Fruit fly (Drosophila melanogaster): ENCODE measurements around the gene fzy.

The fzy gene

dm6 chr2L:16299466-16300311 lies 11.1 kb upstream of the fzy start, which contains the start of the genes heix and CG17328 (continued):
- peak; percentile 74 for TF ChIP-seq Sp1 (GFP tag; optimal IDR thresholded peaks at IDR 0.05)
- TF ChIP-seq jim (GFP tag; optimal IDR thresholded peaks at IDR 0.05), result no peak
- no peak for TF ChIP-seq CG32264 (GFP tag; optimal IDR thresholded peaks at IDR 0.05)
- TF ChIP-seq sage (GFP tag; optimal IDR thresholded peaks at IDR 0.05), result no peak
- no peak for TF ChIP-seq Myc (optimal IDR thresholded peaks at IDR 0.05)
- no peak for TF ChIP-seq lola (GFP tag; optimal IDR thresholded peaks at IDR 0.05)
- no peak for TF ChIP-seq CrebA (GFP tag; optimal IDR thresholded peaks at IDR 0.05; ENCODE audit: borderline replicate concordance)
- TF ChIP-seq Rel (GFP tag; optimal IDR thresholded peaks at IDR 0.05), result no peak
- peak; percentile 19 for TF ChIP-seq Rel (tag; optimal IDR thresholded peaks at IDR 0.05)

dm6 chr2L:16302773-16303279 lies 7.9 kb upstream of the fzy start, which contains the start of gene GMF:
Gene GMF, minus strand, starts transcription at chr2L:16302954.
- TF ChIP-seq HLH106 (tag; optimal IDR thresholded peaks at IDR 0.05) (peak; percentile 30), Sp1 (GFP tag; optimal IDR thresholded peaks at IDR 0.05) (peak; percentile 51), dsf (GFP tag; optimal IDR thresholded peaks at IDR 0.05; ENCODE audit: borderline replicate concordance) (peak; percentile 23), rgr (GFP tag; optimal IDR thresholded peaks at IDR 0.05) (peak; percentile 64), br (GFP tag; optimal IDR thresholded peaks at IDR 0.05) (no peak), foxo (GFP tag; optimal IDR thresholded peaks at IDR 0.05) (peak in 1 of 2 experiments; percentile 62), CG9705 (GFP tag; optimal IDR thresholded peaks at IDR 0.05) (no peak), usp (GFP tag; optimal IDR thresholded peaks at IDR 0.05) (no peak), Rel (GFP tag; optimal IDR thresholded peaks at IDR 0.05) (no peak), Rel (tag; optimal IDR thresholded peaks at IDR 0.05) (peak; percentile 20), Hnf4 (GFP tag; optimal IDR thresholded peaks at IDR 0.05) (peak; percentile 58), psq (GFP tag; optimal IDR thresholded peaks at IDR 0.05) (peak; percentile 21), woc (GFP tag; optimal IDR thresholded peaks at IDR 0.05) (peak; percentile 57), Dif (GFP tag; optimal IDR thresholded peaks at IDR 0.05; ENCODE audit: partially characterized antibody) (no peak), ey (GFP tag; optimal IDR thresholded peaks at IDR 0.05) (peak; percentile 19), Jra (GFP tag; optimal IDR thresholded peaks at IDR 0.05) (peak; percentile 67)

- TF ChIP-seq Rel (GFP tag; optimal IDR thresholded peaks at IDR 0.05), result no peak
- TF ChIP-seq Rel (tag; optimal IDR thresholded peaks at IDR 0.05), result peak; percentile 42
- no peak for TF ChIP-seq dl (GFP tag; optimal IDR thresholded peaks at IDR 0.05; ENCODE audit: insufficient read depth in 1 of 2, partially characterized antibody in 2 of 2)
- peak; percentile 38 for TF ChIP-seq Myc (optimal IDR thresholded peaks at IDR 0.05)
- TF ChIP-seq Mio (GFP tag; optimal IDR thresholded peaks at IDR 0.05), result no peak
- TF ChIP-seq ey (GFP tag; optimal IDR thresholded peaks at IDR 0.05), result peak; percentile 30
- TF ChIP-seq tai (GFP tag; optimal IDR thresholded peaks at IDR 0.05), result no peak
- no peak for TF ChIP-seq Vsx2 (GFP tag; optimal IDR thresholded peaks at IDR 0.05; ENCODE audit: partially characterized antibody)
- peak; percentile 70 for TF ChIP-seq HLH106 (tag; optimal IDR thresholded peaks at IDR 0.05)
- TF ChIP-seq br (GFP tag; optimal IDR thresholded peaks at IDR 0.05), result no peak
- no peak for TF ChIP-seq dsf (GFP tag; optimal IDR thresholded peaks at IDR 0.05; ENCODE audit: borderline replicate concordance)
- peak; percentile 53 for TF ChIP-seq CG9705 (GFP tag; optimal IDR thresholded peaks at IDR 0.05)
- TF ChIP-seq OdsH (GFP tag; optimal IDR thresholded peaks at IDR 0.05), result peak; percentile 25
- no peak for TF ChIP-seq CrebA (GFP tag; optimal IDR thresholded peaks at IDR 0.05; ENCODE audit: borderline replicate concordance)
- TF ChIP-seq lola (GFP tag; optimal IDR thresholded peaks at IDR 0.05), result no peak
- TF ChIP-seq Hnf4 (GFP tag; optimal IDR thresholded peaks at IDR 0.05), result peak; percentile 59
- TF ChIP-seq usp (GFP tag; optimal IDR thresholded peaks at IDR 0.05), result no peak
- TF ChIP-seq rgr (GFP tag; optimal IDR thresholded peaks at IDR 0.05), result peak; percentile 61
- TF ChIP-seq Jra (GFP tag; optimal IDR thresholded peaks at IDR 0.05), result peak; percentile 70
- peak; percentile 66 for TF ChIP-seq psq (GFP tag; optimal IDR thresholded peaks at IDR 0.05)
- TF ChIP-seq foxo (GFP tag; optimal IDR thresholded peaks at IDR 0.05), result peak in 1 of 2 experiments; percentile 65
- TF ChIP-seq Dfd (GFP tag; optimal IDR thresholded peaks at IDR 0.05), result no peak
- TF ChIP-seq woc (GFP tag; optimal IDR thresholded peaks at IDR 0.05), result peak; percentile 45
- TF ChIP-seq sage (GFP tag; optimal IDR thresholded peaks at IDR 0.05), result peak; percentile 63
- no peak for TF ChIP-seq Abd-B (GFP tag; optimal IDR thresholded peaks at IDR 0.05)
- TF ChIP-seq brk (GFP tag; optimal IDR thresholded peaks at IDR 0.05), result no peak
- TF ChIP-seq CG32264 (GFP tag; optimal IDR thresholded peaks at IDR 0.05), result peak; percentile 6
- no peak for TF ChIP-seq N (GFP tag; optimal IDR thresholded peaks at IDR 0.05)
- no peak for TF ChIP-seq Hr83 (GFP tag; optimal IDR thresholded peaks at IDR 0.05; ENCODE audit: poor library complexity, severe bottlenecking)
- peak; percentile 8 for TF ChIP-seq Dif (GFP tag; optimal IDR thresholded peaks at IDR 0.05; ENCODE audit: partially characterized antibody)
- TF ChIP-seq dmrt93B (GFP tag; optimal IDR thresholded peaks at IDR 0.05), result no peak
- TF ChIP-seq h (GFP tag; optimal IDR thresholded peaks at IDR 0.05), result no peak
- TF ChIP-seq Sp1 (GFP tag; optimal IDR thresholded peaks at IDR 0.05), result peak; percentile 46
- no peak for TF ChIP-seq GATAd (GFP tag; optimal IDR thresholded peaks at IDR 0.05)
- no peak for TF ChIP-seq pan (optimal IDR thresholded peaks at IDR 0.05)
- TF ChIP-seq sv (GFP tag; optimal IDR thresholded peaks at IDR 0.05), result no peak
- no peak for TF ChIP-seq fru (GFP tag; optimal IDR thresholded peaks at IDR 0.05)
- TF ChIP-seq Hr78 (GFP tag; optimal IDR thresholded peaks at IDR 0.05), result no peak
- no peak for TF ChIP-seq jim (GFP tag; optimal IDR thresholded peaks at IDR 0.05)
Measured at dm6 chr2L:16307026-16307703, 3.6 kb upstream of the fzy start, which contains the start of the genes CG5861 and Syx5. Gene CG5861, minus strand, starts transcription at chr2L:16307298. Gene Syx5, plus strand, starts transcription at chr2L:16307346.
